Fruit fly (Drosophila melanogaster) whole organism, embryonic: ENCODE measurements around the gene CG2187.

Experiments used
- Atf6 ChIP-seq: fragments of 200-800 bp; sonication (Bioruptor generic); IDR thresholded peaks from 2 replicates; pipeline ENCODE4 v1.3.6; 2022; ENCODE audit warnings: missing biosample characterization, missing genetic modification characterization
- CG10654 ChIP-seq: fragments of 200-800 bp; sonication (Bioruptor generic); optimal IDR thresholded peaks from 2 replicates; lab custom pipeline; 2016; ENCODE audit warnings: missing biosample characterization, missing genetic modification characterization
- CG11085 ChIP-seq: fragments of 200-800 bp; sonication (Bioruptor generic); IDR thresholded peaks from 2 replicates; pipeline ENCODE4 v1.3.6; 2022; ENCODE audit warnings: missing biosample characterization, missing genetic modification characterization
- CG12104 ChIP-seq: fragments of 200-800 bp; sonication (Bioruptor generic); optimal IDR thresholded peaks from 3 replicates; lab custom pipeline; 2016; ENCODE audit warnings: missing biosample characterization, missing genetic modification characterization
- CG12744 ChIP-seq: fragments of 200-800 bp; sonication (Bioruptor generic); optimal IDR thresholded peaks from 2 replicates; lab custom pipeline; 2016; ENCODE audit warnings: missing biosample characterization, missing genetic modification characterization
- CG13775 ChIP-seq: fragments of 200-800 bp; sonication (Bioruptor generic); optimal IDR thresholded peaks from 3 replicates; lab custom pipeline; 2017; ENCODE audit warnings: missing biosample characterization, mild to moderate bottlenecking, missing genetic modification characterization
- CG14710 ChIP-seq: fragments of 200-800 bp; sonication (Bioruptor generic); optimal IDR thresholded peaks from 3 replicates; lab custom pipeline; 2019; ENCODE audit warnings: missing biosample characterization, mild to moderate bottlenecking, missing genetic modification characterization, moderate library complexity
- CG1529 ChIP-seq: fragments of 200-800 bp; sonication (Bioruptor generic); optimal IDR thresholded peaks from 3 replicates; lab custom pipeline; 2018; ENCODE audit warnings: missing biosample characterization, missing genetic modification characterization
- CG1647 ChIP-seq: fragments of 200-800 bp; sonication (Bioruptor generic); optimal IDR thresholded peaks from 3 replicates; lab custom pipeline; 2016; ENCODE audit warnings: missing biosample characterization, missing genetic modification characterization
- CG17186 ChIP-seq: fragments of 200-800 bp; sonication (Bioruptor generic); optimal IDR thresholded peaks from 3 replicates; lab custom pipeline; 2017; ENCODE audit warnings: missing biosample characterization, missing genetic modification reagents, missing genetic modification characterization
- CG17802 ChIP-seq: fragments of 200-800 bp; sonication (Bioruptor generic); optimal IDR thresholded peaks from 2 replicates; lab custom pipeline; 2018; ENCODE audit warnings: missing biosample characterization, mild to moderate bottlenecking, missing genetic modification characterization, moderate library complexity
- CG18764 ChIP-seq: fragments of 200-800 bp; sonication (Bioruptor generic); optimal IDR thresholded peaks from 3 replicates; lab custom pipeline; 2016; ENCODE audit warnings: missing biosample characterization, missing genetic modification characterization
- CG2116 ChIP-seq: fragments of 200-800 bp; sonication (Bioruptor generic); optimal IDR thresholded peaks from 3 replicates; lab custom pipeline; 2018; ENCODE audit warnings: missing biosample characterization, mild to moderate bottlenecking, missing genetic modification characterization
- CG34422 ChIP-seq: fragments of 200-800 bp; sonication (Bioruptor generic); IDR thresholded peaks from 3 replicates; pipeline ENCODE4 v1.3.6; 2022; ENCODE audit warnings: missing biosample characterization, missing genetic modification characterization
- CG4282 ChIP-seq: fragments of 200-800 bp; sonication (Bioruptor generic); optimal IDR thresholded peaks from 2 replicates; lab custom pipeline; 2016; ENCODE audit warnings: missing biosample characterization, missing genetic modification characterization
- CG43689 ChIP-seq: fragments of 200-800 bp; sonication (Bioruptor generic); IDR thresholded peaks from 2 replicates; pipeline ENCODE4 v1.3.6; 2022; ENCODE audit warnings: missing biosample characterization, missing genetic modification characterization
- CG4404 ChIP-seq: fragments of 200-800 bp; sonication (Bioruptor generic); IDR thresholded peaks from 2 replicates; pipeline ENCODE4 v1.3.6; 2022; ENCODE audit warnings: missing biosample characterization, missing genetic modification characterization
- CG5953 ChIP-seq: fragments of 200-800 bp; sonication (Bioruptor generic); IDR thresholded peaks from 2 replicates; pipeline ENCODE4 v1.3.6; 2022; ENCODE audit warnings: missing biosample characterization, missing genetic modification characterization
- CG6654 ChIP-seq: fragments of 200-800 bp; sonication (Bioruptor generic); optimal IDR thresholded peaks from 2 replicates; lab custom pipeline; 2017; ENCODE audit warnings: missing biosample characterization, mild to moderate bottlenecking, missing genetic modification characterization
- CG6791 ChIP-seq: fragments of 200-800 bp; sonication (Bioruptor generic); IDR thresholded peaks from 3 replicates; pipeline ENCODE4 v1.3.6; 2022; ENCODE audit warnings: missing biosample characterization, missing genetic modification characterization; ENCODE audit not compliant: partially characterized antibody
- CG7745 ChIP-seq: fragments of 200-800 bp; sonication (Bioruptor generic); optimal IDR thresholded peaks from 2 replicates; lab custom pipeline; 2018; ENCODE audit warnings: missing biosample characterization, mild to moderate bottlenecking, missing genetic modification characterization, moderate library complexity
- CG9609 ChIP-seq: fragments of 200-800 bp; sonication (Bioruptor generic); optimal IDR thresholded peaks from 3 replicates; lab custom pipeline; 2016; ENCODE audit warnings: missing biosample characterization, missing genetic modification characterization
- D19A ChIP-seq: fragments of 200-800 bp; optimal IDR thresholded peaks from 3 replicates; lab custom pipeline; 2019; ENCODE audit warnings: missing biosample characterization, mild to moderate bottlenecking, missing genetic modification characterization, moderate library complexity
- E2f2 ChIP-seq: fragments of 200-800 bp; sonication (Bioruptor generic); IDR thresholded peaks from 2 replicates; pipeline ENCODE4 v1.3.6; 2022; ENCODE audit warnings: missing biosample characterization, missing genetic modification characterization
- ERR ChIP-seq: fragments of 200-800 bp; sonication (Bioruptor generic); optimal IDR thresholded peaks from 2 replicates; lab custom pipeline; 2016; ENCODE audit warnings: missing biosample characterization, missing genetic modification characterization
- Eip74EF ChIP-seq, 2 experiments: fragments of 200-800 bp in 1 of 2; fragments of >200 bp in 1 of 2; sonication (Bioruptor generic) in 1 of 2; optimal IDR thresholded peaks; 2 replicates each; lab custom pipeline; 2017 to 2019; ENCODE audit warnings: missing biosample characterization in 2 of 2, missing genetic modification characterization in 2 of 2, mild to moderate bottlenecking in 1 of 2, moderate library complexity in 1 of 2
- Ets97D ChIP-seq: fragments of 200-800 bp; sonication (Bioruptor generic); optimal IDR thresholded peaks from 3 replicates; lab custom pipeline; 2016; ENCODE audit warnings: missing biosample characterization, missing genetic modification characterization
- Fer2 ChIP-seq: fragments of 200-800 bp; sonication (Bioruptor generic); optimal IDR thresholded peaks from 2 replicates; lab custom pipeline; 2018; ENCODE audit warnings: missing biosample characterization, mild to moderate bottlenecking, missing genetic modification characterization, moderate library complexity
- H2.0 ChIP-seq: fragments of 200-800 bp; sonication (Bioruptor generic); IDR thresholded peaks from 2 replicates; pipeline ENCODE4 v1.3.6; 2022; ENCODE audit warnings: missing biosample characterization, missing genetic modification characterization
- Mes4 ChIP-seq: fragments of 200-800 bp; sonication (Bioruptor generic); optimal IDR thresholded peaks from 2 replicates; lab custom pipeline; 2016; ENCODE audit warnings: missing biosample characterization, missing genetic modification characterization
- Opbp ChIP-seq: fragments of 200-800 bp; sonication (Bioruptor generic); IDR thresholded peaks from 3 replicates; pipeline ENCODE4 v1.3.6; 2022; ENCODE audit warnings: missing biosample characterization, missing genetic modification characterization; ENCODE audit not compliant: partially characterized antibody
- Rx ChIP-seq: fragments of 200-800 bp; sonication (Bioruptor generic); IDR thresholded peaks from 2 replicates; pipeline ENCODE4 v1.3.6; 2022; ENCODE audit warnings: missing biosample characterization, missing genetic modification characterization
- Tbp ChIP-seq: fragments of >200 bp; optimal IDR thresholded peaks from 2 replicates; lab custom pipeline; 2018; ENCODE audit warnings: missing biosample characterization, missing genetic modification characterization
- crp ChIP-seq, 2 experiments: fragments of 200-800 bp; sonication (Bioruptor generic); optimal IDR thresholded peaks; 2 replicates in 1 of 2; 3 replicates in 1 of 2; lab custom pipeline; 2017; ENCODE audit warnings: missing biosample characterization in 2 of 2, missing genetic modification characterization in 2 of 2, mild to moderate bottlenecking in 1 of 2, moderate library complexity in 1 of 2
- emc ChIP-seq: fragments of 200-800 bp; sonication (Bioruptor generic); optimal IDR thresholded peaks from 2 replicates; lab custom pipeline; 2016; ENCODE audit warnings: missing biosample characterization, missing genetic modification characterization
- gfzf ChIP-seq: fragments of 200-800 bp; sonication (Bioruptor generic); optimal IDR thresholded peaks from 2 replicates; lab custom pipeline; 2016; ENCODE audit warnings: missing biosample characterization, mild to moderate bottlenecking, missing genetic modification characterization, moderate library complexity
- gsb ChIP-seq: fragments of 200-800 bp; sonication (Bioruptor generic); IDR thresholded peaks from 2 replicates; pipeline ENCODE4 v1.3.6; 2022; ENCODE audit warnings: missing biosample characterization, missing genetic modification characterization
- gsb-n ChIP-seq: fragments of 200-800 bp; sonication (Bioruptor generic); optimal IDR thresholded peaks from 3 replicates; lab custom pipeline; 2018; ENCODE audit warnings: missing biosample characterization, mild to moderate bottlenecking, missing genetic modification characterization
- ham ChIP-seq: fragments of 200-800 bp; sonication (Bioruptor generic); IDR thresholded peaks from 2 replicates; pipeline ENCODE4 v1.3.6; 2022; ENCODE audit warnings: missing biosample characterization, missing genetic modification characterization
- ind ChIP-seq: fragments of 200-800 bp; sonication (Bioruptor generic); optimal IDR thresholded peaks from 3 replicates; lab custom pipeline; 2016; ENCODE audit warnings: missing biosample characterization, missing genetic modification characterization
- knrl ChIP-seq: fragments of 200-800 bp; sonication (Bioruptor generic); IDR thresholded peaks from 3 replicates; pipeline ENCODE4 v1.3.6; 2022; ENCODE audit warnings: missing biosample characterization, missing genetic modification characterization; ENCODE audit not compliant: partially characterized antibody
- prd ChIP-seq, 3 experiments: fragments of >200 bp in 2 of 3; fragments of 200-800 bp in 1 of 3; sonication (Bioruptor generic) in 1 of 3; optimal IDR thresholded peaks in 2 of 3; IDR thresholded peaks in 1 of 3; 2 replicates in 2 of 3; 3 replicates in 1 of 3; pipeline versions ENCODE4 v1.3.6 to Lab custom; 2017 to 2022; ENCODE audit warnings: missing biosample characterization in 1 of 3, missing genetic modification characterization in 1 of 3
- pros ChIP-seq: fragments of 200-800 bp; sonication (Bioruptor generic); optimal IDR thresholded peaks from 3 replicates; lab custom pipeline; 2019; ENCODE audit warnings: missing biosample characterization, mild to moderate bottlenecking, missing genetic modification characterization, moderate library complexity
- run ChIP-seq: fragments of 200-800 bp; sonication (Bioruptor generic); optimal IDR thresholded peaks from 3 replicates; lab custom pipeline; 2018; ENCODE audit warnings: missing biosample characterization, mild to moderate bottlenecking, missing genetic modification characterization
- schlank ChIP-seq: fragments of 200-800 bp; sonication (Bioruptor generic); optimal IDR thresholded peaks from 2 replicates; lab custom pipeline; 2018; ENCODE audit warnings: missing biosample characterization, mild to moderate bottlenecking, missing genetic modification characterization
- sens-2 ChIP-seq: fragments of 200-800 bp; sonication (Bioruptor generic); IDR thresholded peaks from 2 replicates; pipeline ENCODE4 v1.3.6; 2022; ENCODE audit warnings: missing biosample characterization, missing genetic modification characterization
- sna ChIP-seq: fragments of 200-800 bp; sonication (Bioruptor generic); IDR thresholded peaks from 2 replicates; pipeline ENCODE4 v1.3.6; 2022; ENCODE audit warnings: missing biosample characterization, missing genetic modification characterization; ENCODE audit not compliant: partially characterized antibody
- stc ChIP-seq: fragments of 200-800 bp; sonication (Bioruptor generic); IDR thresholded peaks from 2 replicates; pipeline ENCODE4 v1.3.6; 2022; ENCODE audit warnings: missing biosample characterization, missing genetic modification characterization
- sug ChIP-seq: fragments of 200-800 bp; optimal IDR thresholded peaks from 2 replicates; lab custom pipeline; 2019; ENCODE audit warnings: missing biosample characterization, mild to moderate bottlenecking, missing genetic modification characterization, moderate library complexity
- tll ChIP-seq, 2 experiments: fragments of 200-800 bp in 1 of 2; fragments of >200 bp in 1 of 2; sonication (Bioruptor generic) in 1 of 2; optimal IDR thresholded peaks; 2 replicates each; lab custom pipeline; 2017 to 2019; ENCODE audit warnings: missing biosample characterization in 2 of 2, missing genetic modification characterization in 2 of 2, mild to moderate bottlenecking in 1 of 2, moderate library complexity in 1 of 2
- unc-4 ChIP-seq: fragments of 200-800 bp; sonication (Bioruptor generic); IDR thresholded peaks from 2 replicates; pipeline ENCODE4 v1.3.6; 2022; ENCODE audit warnings: missing biosample characterization, missing genetic modification characterization; ENCODE audit not compliant: partially characterized antibody

Gene CG2187

DNA sequence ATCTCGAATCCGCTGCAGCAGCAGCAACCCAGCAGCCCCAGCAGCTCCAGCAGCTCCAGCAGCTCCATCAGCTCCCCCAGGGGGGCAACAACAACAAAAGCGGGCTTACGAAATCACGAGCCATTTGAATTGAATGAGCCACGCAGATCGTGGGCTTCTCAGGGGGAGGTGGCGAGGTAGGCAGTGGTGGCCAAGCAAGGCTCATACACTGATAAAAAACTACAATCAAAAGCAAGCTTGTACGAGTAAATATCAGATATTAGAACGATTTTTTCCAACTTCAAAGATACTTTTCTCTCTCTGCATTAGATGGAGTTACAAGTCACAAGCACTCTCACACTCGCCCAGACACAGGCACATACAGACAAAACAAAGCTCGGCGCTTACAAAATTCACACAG lies 49.3 kb downstream of the CG2187 start (continued):
- TF ChIP-seq CG43689 (GFP tag; lab: Robert Waterston, UW) (no peak), CG7745 (tag; lab: Kevin White, UChicago) (no peak), pros (GFP tag; lab: Kevin White, UChicago) (no peak), CG12104 (GFP tag; lab: Kevin White, UChicago) (no peak), sens-2 (GFP tag; lab: Robert Waterston, UW) (no peak), run (no peak), CG6654 (no peak), CG12744 (GFP tag; lab: Kevin White, UChicago) (no peak), ham (GFP tag; lab: Robert Waterston, UW) (no peak), crp (GFP tag; optimal IDR thresholded peaks at IDR 0.05; lab: Kevin White, UChicago) (no peak), Opbp (GFP tag; lab: Robert Waterston, UW) (no peak), sna (no peak), ind (GFP tag; lab: Kevin White, UChicago) (peak; percentile 19), knrl (GFP tag; lab: Robert Waterston, UW) (no peak), stc (GFP tag; lab: Robert Waterston, UW) (no peak), prd (optimal IDR thresholded peaks at IDR 0.05; lab: Kevin White, UChicago) (no peak), prd (GFP tag; IDR thresholded peaks at IDR 0.05; lab: Robert Waterston, UW) (peak; percentile 51; the same call in 2 of the 3 replicates), Atf6 (GFP tag; lab: Robert Waterston, UW) (no peak), tll (GFP tag; optimal IDR thresholded peaks at IDR 0.05; lab: Kevin White, UChicago) (no peak), gsb (GFP tag; lab: Robert Waterston, UW) (no peak), CG10654 (GFP tag; lab: Kevin White, UChicago) (no peak), CG14710 (tag; lab: Kevin White, UChicago) (no peak), ERR (GFP tag; lab: Kevin White, UChicago) (no peak), CG4282 (GFP tag; lab: Kevin White, UChicago) (no peak), CG6791 (GFP tag; lab: Robert Waterston, UW) (no peak), Tbp (GFP tag; lab: Kevin White, UChicago) (no peak), sug (tag; lab: Kevin White, UChicago) (no peak), Rx (0 out of 2 replicates have a peak, but pooled peaks have one; percentile 3), CG1529 (no peak), CG9609 (no peak), CG4404 (GFP tag; lab: Robert Waterston, UW) (no peak), unc-4 (GFP tag; lab: Robert Waterston, UW) (no peak), H2.0 (GFP tag; lab: Robert Waterston, UW) (0 out of 2 replicates have a peak, but pooled peaks have one; percentile 23), CG13775 (GFP tag; lab: Kevin White, UChicago) (no peak), CG5953 (GFP tag; lab: Robert Waterston, UW) (no peak), CG18764 (GFP tag; lab: Kevin White, UChicago) (no peak), CG17802 (tag; lab: Kevin White, UChicago) (no peak), emc (GFP tag; lab: Kevin White, UChicago) (no peak), D19A (tag; lab: Kevin White, UChicago) (no peak), CG17186 (GFP tag; lab: Kevin White, UChicago) (no peak), Eip74EF (GFP tag; optimal IDR thresholded peaks at IDR 0.05; lab: Kevin White, UChicago) (no peak), gfzf (no peak), Mes4 (GFP tag; lab: Kevin White, UChicago) (peak; percentile 12), schlank (tag; lab: Kevin White, UChicago) (no peak), CG34422 (GFP tag; lab: Robert Waterston, UW) (no peak), Ets97D (GFP tag; lab: Kevin White, UChicago) (no peak), Fer2 (tag; lab: Kevin White, UChicago) (no peak), CG11085 (no peak), CG2116 (no peak), gsb-n (no peak), E2f2 (GFP tag; lab: Robert Waterston, UW) (no peak), CG1647 (GFP tag; lab: Kevin White, UChicago) (no peak)
